Fruit fly (Drosophila melanogaster): ENCODE measurements around the gene CG16986.
A peak's percentile ranks its signal among the peaks of the same experiment; 100 is the strongest.

Gene CG16986

DNA sequence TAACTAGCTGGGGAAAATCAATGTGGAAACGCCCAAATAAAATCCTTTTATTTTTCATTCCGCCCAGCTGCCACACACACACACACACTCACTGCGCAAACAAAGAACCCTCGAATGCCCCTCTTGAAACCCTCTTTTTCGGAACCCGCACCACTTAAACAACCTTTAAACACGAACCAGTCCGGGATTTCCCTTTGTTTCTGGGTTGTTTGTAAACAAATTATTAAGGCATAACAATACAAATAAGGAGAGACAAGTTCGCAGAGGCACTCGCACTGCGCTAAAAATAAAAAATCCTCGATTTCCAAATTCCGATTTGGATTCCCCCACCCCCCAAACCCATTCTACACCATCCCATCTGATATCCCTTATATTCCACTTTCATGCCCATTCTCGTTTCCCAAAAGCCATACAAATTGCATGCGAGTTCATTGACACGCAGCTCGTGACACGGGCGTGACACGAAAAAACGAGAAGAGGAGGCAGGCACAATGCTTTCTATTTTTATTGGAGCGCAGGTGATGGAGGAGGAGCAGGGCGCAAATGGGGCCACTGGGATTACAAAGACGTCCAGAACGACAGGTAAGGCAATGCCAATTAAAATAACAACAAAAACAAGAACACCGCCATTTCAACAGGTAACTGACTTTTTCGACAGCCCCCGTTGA, 20.4 kb upstream of the CG16986 start (continued):
- no peak for TF ChIP-seq B-H2 (GFP tag; optimal IDR thresholded peaks at IDR 0.05)
- TF ChIP-seq Med (GFP tag), result peak; percentile 43
- peak; percentile 57 for TF ChIP-seq BEAF-32 (GFP tag; optimal IDR thresholded peaks at IDR 0.05)
- TF ChIP-seq CG13287 (GFP tag; IDR thresholded peaks at IDR 0.05; ENCODE audit: partially characterized antibody), result peak; percentile 41
- TF ChIP-seq CG1529 (GFP tag; optimal IDR thresholded peaks at IDR 0.05), result no peak
- TF ChIP-seq E2f2 (GFP tag; IDR thresholded peaks at IDR 0.05), result no peak
- TF ChIP-seq CG6791 (GFP tag; IDR thresholded peaks at IDR 0.05; ENCODE audit: partially characterized antibody), result peak; percentile 77
- TF ChIP-seq Doc3 (GFP tag; IDR thresholded peaks at IDR 0.05; ENCODE audit: partially characterized antibody), result peak; percentile 83; the same call in 2 of the 3 replicates
- peak; percentile 28; the same call in 1 of the 3 replicates for TF ChIP-seq knrl (GFP tag; IDR thresholded peaks at IDR 0.05; ENCODE audit: partially characterized antibody)
- no peak for TF ChIP-seq CG18764 (GFP tag; optimal IDR thresholded peaks at IDR 0.05)
- no peak for TF ChIP-seq CG16863 (GFP tag; optimal IDR thresholded peaks at IDR 0.05)
- TF ChIP-seq kah (GFP tag; optimal IDR thresholded peaks at IDR 0.05), result no peak
- TF ChIP-seq CG14710 (tag; optimal IDR thresholded peaks at IDR 0.05), result no peak
- TF ChIP-seq ato (GFP tag; IDR thresholded peaks at IDR 0.05; ENCODE audit: partially characterized antibody), result peak; percentile 71
- TF ChIP-seq Dad (GFP tag; optimal IDR thresholded peaks at IDR 0.05), result no peak
- TF ChIP-seq cg (GFP tag; optimal IDR thresholded peaks at IDR 0.05), result peak; percentile 21
- TF ChIP-seq CG42726 (GFP tag; IDR thresholded peaks at IDR 0.05; ENCODE audit: partially characterized antibody), result peak; percentile 55; the same call in 1 of the 2 replicates
- TF ChIP-seq CG16813 (GFP tag; IDR thresholded peaks at IDR 0.05; ENCODE audit: partially characterized antibody), result peak; percentile 69
- no peak for TF ChIP-seq sqz (GFP tag; optimal IDR thresholded peaks at IDR 0.05)

DNA sequence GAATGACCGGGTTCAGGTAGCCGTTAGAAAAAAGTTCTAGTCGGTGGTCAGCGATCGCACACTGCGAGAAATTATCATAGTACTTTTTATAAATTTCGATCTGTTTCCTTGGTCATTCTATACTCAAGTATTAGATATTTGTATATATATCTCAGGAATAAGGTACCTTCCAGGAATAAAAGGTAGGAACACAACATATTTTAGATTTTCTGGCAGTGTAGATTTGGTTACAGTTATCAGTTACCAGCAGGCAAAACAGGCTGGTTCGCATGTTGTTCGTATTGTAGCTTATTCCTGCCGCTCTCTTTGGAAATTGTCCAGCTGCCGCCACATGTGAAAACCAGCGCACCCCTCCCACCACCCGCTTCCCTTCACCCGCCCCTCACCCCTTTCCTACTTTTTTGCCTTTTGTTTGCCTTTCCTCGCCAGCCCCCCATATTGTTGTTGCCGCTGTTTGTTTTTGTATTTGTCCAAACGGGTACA, 18.7 kb upstream of the CG16986 start:
- TF ChIP-seq tx (GFP tag; optimal IDR thresholded peaks at IDR 0.05) (peak; percentile 38), CG18262 (tag; optimal IDR thresholded peaks at IDR 0.05) (peak; percentile 85), Hmx (GFP tag; optimal IDR thresholded peaks at IDR 0.05) (peak; percentile 17), crp (GFP tag; optimal IDR thresholded peaks at IDR 0.05) (peak in 1 of 2 experiments; percentile 48), CkIIα-i1 (GFP tag; IDR thresholded peaks at IDR 0.05) (peak; percentile 65; the same call in 1 of the 2 replicates), grn (GFP tag; optimal IDR thresholded peaks at IDR 0.05) (peak; percentile 57), Hr51 (GFP tag; optimal IDR thresholded peaks at IDR 0.05) (peak; percentile 63 to 86), ken (GFP tag; IDR thresholded peaks at IDR 0.05) (peak; percentile 92), C15 (GFP tag; IDR thresholded peaks at IDR 0.05) (no peak), jumu (GFP tag; optimal IDR thresholded peaks at IDR 0.05) (peak; percentile 75), gsb (GFP tag; IDR thresholded peaks at IDR 0.05) (peak; percentile 61), otp (GFP tag; IDR thresholded peaks at IDR 0.05) (peak; percentile 94), CG17912 (GFP tag; optimal IDR thresholded peaks at IDR 0.05) (peak; percentile 31), CG8944 (GFP tag; optimal IDR thresholded peaks at IDR 0.05) (peak; percentile 42), ham (GFP tag; IDR thresholded peaks at IDR 0.05) (peak; percentile 59; the same call in 1 of the 2 replicates), her (GFP tag; optimal IDR thresholded peaks at IDR 0.05) (peak; percentile 38), ab (GFP tag; optimal IDR thresholded peaks at IDR 0.05) (peak; percentile 44), pho (GFP tag; optimal IDR thresholded peaks at IDR 0.05) (peak; percentile 67), Lpt (GFP tag; optimal IDR thresholded peaks at IDR 0.05) (no peak), Chrac-16 (GFP tag; optimal IDR thresholded peaks at IDR 0.05) (peak; percentile 64), CG33557 (GFP tag; optimal IDR thresholded peaks at IDR 0.05) (peak; percentile 74), br (optimal IDR thresholded peaks at IDR 0.05) (no peak), tin (GFP tag; optimal IDR thresholded peaks at IDR 0.05) (peak; percentile 82), ac (GFP tag; optimal IDR thresholded peaks at IDR 0.05) (peak; percentile 58), salm (tag; optimal IDR thresholded peaks at IDR 0.05) (peak; percentile 52), CG4820 (GFP tag; optimal IDR thresholded peaks at IDR 0.05) (peak; percentile 84), sug (tag; optimal IDR thresholded peaks at IDR 0.05) (peak; percentile 47), CoRest (tag; optimal IDR thresholded peaks at IDR 0.05) (peak; percentile 89), bbx (GFP tag; IDR thresholded peaks at IDR 0.05; ENCODE audit: partially characterized antibody) (peak; percentile 41; the same call in 1 of the 2 replicates), Adf1 (GFP tag; IDR thresholded peaks at IDR 0.05) (peak; percentile 69)

Measured in whole organism, embryonic.